Fruit fly (Drosophila melanogaster) whole organism: ENCODE data around the gene MnM.

Source experiments
- Dll ChIP-seq: fragments of >200 bp; optimal IDR thresholded peaks from 2 replicates; lab custom pipeline; 2017
- psq ChIP-seq: fragments of >200 bp; optimal IDR thresholded peaks from 2 replicates; lab custom pipeline; 2017

DNA sequence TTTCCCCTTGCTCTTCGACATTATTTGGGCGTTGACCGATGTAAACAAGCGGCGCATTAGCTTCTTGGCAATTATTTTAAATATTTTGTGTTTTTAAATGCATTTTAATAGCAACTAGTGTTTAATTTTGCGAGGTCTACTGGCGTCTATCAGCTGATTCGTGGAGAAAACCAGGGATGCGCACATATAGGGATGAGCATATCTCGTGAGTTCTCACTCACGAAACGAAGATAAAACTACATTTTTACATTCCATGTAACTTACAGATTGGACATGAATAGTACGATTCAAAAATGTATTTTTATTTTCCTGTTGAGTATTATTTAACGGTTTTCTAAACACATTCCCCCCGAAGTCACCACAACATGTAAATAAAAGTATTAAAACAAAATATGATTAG, 19.1 kb upstream of the MnM start, which contains the start of gene CG14966:
- no peak for TF ChIP-seq psq (lab: Kevin White, UChicago)
- TF ChIP-seq Dll (lab: Kevin White, UChicago): no peak
